Worm (Caenorhabditis elegans) whole organism, L2 larva: ENCODE measurements around the gene nhr-196.

Experiments used
- ama-1 ChIP-seq: fragments of 150-350 bp; optimal IDR thresholded peaks from 2 replicates; lab custom pipeline; 2018; ENCODE audit warnings: inconsistent platforms
- egl-27 ChIP-seq: sonication (generic microtip); optimal IDR thresholded peaks from 3 replicates; lab custom pipeline; 2017; ENCODE audit warnings: missing biosample characterization, missing genetic modification reagents, missing genetic modification characterization
- elt-1 ChIP-seq: fragments of 150-350 bp; optimal IDR thresholded peaks from 2 replicates; lab custom pipeline; 2014; ENCODE audit warnings: missing biosample characterization, missing genetic modification characterization
- mdl-1 ChIP-seq, 2 experiments: fragments of 150-350 bp in 1 of 2; sonication (generic microtip) in 1 of 2; optimal IDR thresholded peaks; 2 replicates each; lab custom pipeline; 2017; ENCODE audit warnings: missing biosample characterization in 2 of 2, missing genetic modification characterization in 2 of 2
- nhr-237 ChIP-seq: fragments of 150-350 bp; optimal IDR thresholded peaks from 2 replicates; lab custom pipeline; 2014; ENCODE audit warnings: missing biosample characterization, missing genetic modification characterization
- nhr-6 ChIP-seq: fragments of 150-350 bp; optimal IDR thresholded peaks from 2 replicates; lab custom pipeline; 2014; ENCODE audit warnings: missing biosample characterization, missing genetic modification characterization
- ztf-11 ChIP-seq: sonication (generic microtip); optimal IDR thresholded peaks from 2 replicates; lab custom pipeline; 2017; ENCODE audit warnings: missing biosample characterization, missing genetic modification characterization

DNA sequence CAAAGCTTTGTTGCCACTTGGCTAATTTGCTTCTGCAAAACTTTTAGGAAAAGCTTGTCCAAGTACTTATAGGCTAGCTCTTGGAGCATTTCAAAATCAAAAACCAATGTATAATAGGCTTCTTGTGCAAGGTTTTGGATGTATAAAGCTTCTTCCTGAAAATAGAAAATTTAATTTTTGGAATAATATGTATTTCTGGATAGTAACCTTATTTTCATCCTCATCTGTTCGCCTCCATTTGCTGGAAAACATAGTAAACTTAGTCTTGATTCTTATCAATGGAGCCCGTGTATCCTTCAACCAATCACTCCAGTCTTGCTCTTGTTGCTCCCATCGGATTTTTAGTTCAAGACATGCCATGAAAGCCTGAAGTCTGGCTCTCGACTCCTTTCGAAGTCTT lies 31.2 kb downstream of the nhr-196 start, which contains the start of gene Y6E2A.4:
- TF ChIP-seq mdl-1 (tag; optimal IDR thresholded peaks at IDR 0.05; lab: Kevin White, UChicago) (no peak), ztf-11 (tag; lab: Kevin White, UChicago) (no peak), nhr-6 (tag; lab: Kevin White, UChicago) (no peak), ama-1 (lab: Kevin White, UChicago) (no peak), nhr-237 (tag; lab: Kevin White, UChicago) (no peak), elt-1 (no peak), egl-27 (tag; lab: Kevin White, UChicago) (no peak)
